Fruit fly (Drosophila melanogaster) whole organism, embryonic: ENCODE results near the gene CG1628.

Source experiments
- ATbp ChIP-seq: fragments of 200-800 bp; sonication (Bioruptor generic); optimal IDR thresholded peaks from 2 replicates; lab custom pipeline; 2017; ENCODE audit warnings: missing biosample characterization, mild to moderate bottlenecking, missing genetic modification characterization, missing genetic modification reagents
- Atf3 ChIP-seq: fragments of 200-800 bp; sonication (Bioruptor generic); optimal IDR thresholded peaks from 3 replicates; lab custom pipeline; 2016; ENCODE audit warnings: missing biosample characterization, missing genetic modification characterization
- BtbVII ChIP-seq: fragments of 200-800 bp; sonication (Bioruptor generic); optimal IDR thresholded peaks from 3 replicates; lab custom pipeline; 2017; ENCODE audit warnings: missing biosample characterization, mild to moderate bottlenecking, missing genetic modification characterization
- CG10321 ChIP-seq: fragments of 200-800 bp; sonication (Bioruptor generic); IDR thresholded peaks from 2 replicates; pipeline ENCODE4 v1.3.6; 2022; ENCODE audit warnings: missing biosample characterization, missing genetic modification characterization
- CG10543 ChIP-seq: fragments of 200-800 bp; sonication (Bioruptor generic); optimal IDR thresholded peaks from 3 replicates; lab custom pipeline; 2017; ENCODE audit warnings: missing biosample characterization, mild to moderate bottlenecking, missing genetic modification characterization, moderate library complexity
- CG11456 ChIP-seq: fragments of 200-800 bp; sonication (Bioruptor generic); IDR thresholded peaks from 3 replicates; pipeline ENCODE4 v1.3.6; 2022; ENCODE audit warnings: missing biosample characterization, missing genetic modification characterization
- CG13424 ChIP-seq: fragments of 200-800 bp; sonication (Bioruptor generic); optimal IDR thresholded peaks from 2 replicates; lab custom pipeline; 2019; ENCODE audit warnings: missing biosample characterization, mild to moderate bottlenecking, missing genetic modification characterization, moderate library complexity
- CG13775 ChIP-seq: fragments of 200-800 bp; sonication (Bioruptor generic); optimal IDR thresholded peaks from 3 replicates; lab custom pipeline; 2017; ENCODE audit warnings: missing biosample characterization, mild to moderate bottlenecking, missing genetic modification characterization
- CG14860 ChIP-seq: fragments of 200-800 bp; sonication (Bioruptor generic); IDR thresholded peaks from 3 replicates; pipeline ENCODE4 v1.3.6; 2022; ENCODE audit warnings: missing biosample characterization, missing genetic modification characterization; ENCODE audit not compliant: partially characterized antibody
- CG15514 ChIP-seq: fragments of 200-800 bp; sonication (Bioruptor generic); optimal IDR thresholded peaks from 3 replicates; lab custom pipeline; 2017; ENCODE audit warnings: missing biosample characterization, missing genetic modification characterization, mild to moderate bottlenecking, moderate library complexity, missing genetic modification reagents
- CG17612 ChIP-seq: fragments of 200-800 bp; sonication (Bioruptor generic); IDR thresholded peaks from 2 replicates; pipeline ENCODE4 v1.3.6; 2022; ENCODE audit warnings: missing biosample characterization, missing genetic modification characterization
- CG18262 ChIP-seq: fragments of 200-800 bp; optimal IDR thresholded peaks from 3 replicates; lab custom pipeline; 2019; ENCODE audit warnings: missing biosample characterization, mild to moderate bottlenecking, missing genetic modification characterization, moderate library complexity
- CG31388 ChIP-seq: fragments of 200-800 bp; sonication (Bioruptor generic); optimal IDR thresholded peaks from 2 replicates; lab custom pipeline; 2016; ENCODE audit warnings: missing biosample characterization, missing genetic modification characterization
- CG32532 ChIP-seq: fragments of 200-800 bp; sonication (Bioruptor generic); IDR thresholded peaks from 2 replicates; pipeline ENCODE4 v1.3.6; 2022; ENCODE audit warnings: missing biosample characterization, missing genetic modification characterization
- CG32772 ChIP-seq: fragments of 200-800 bp; sonication (Bioruptor generic); IDR thresholded peaks from 2 replicates; pipeline ENCODE4 v1.3.6; 2022; ENCODE audit warnings: missing biosample characterization, missing genetic modification characterization
- CG3726 ChIP-seq: fragments of 200-800 bp; sonication (Bioruptor generic); IDR thresholded peaks from 3 replicates; pipeline ENCODE4, ENCODE4 v1.3.6; 2022; ENCODE audit warnings: missing biosample characterization, missing genetic modification characterization
- CG3847 ChIP-seq: fragments of 200-800 bp; sonication (Bioruptor generic); IDR thresholded peaks from 2 replicates; pipeline ENCODE4 v1.3.6; 2022; ENCODE audit warnings: missing biosample characterization, missing genetic modification characterization
- CG6765 ChIP-seq: fragments of 200-800 bp; sonication (Bioruptor generic); optimal IDR thresholded peaks from 3 replicates; lab custom pipeline; 2017; ENCODE audit warnings: missing biosample characterization, mild to moderate bottlenecking, missing genetic modification characterization
- CG8290 ChIP-seq, 3 experiments: fragments of 200-800 bp; sonication (Bioruptor generic); optimal IDR thresholded peaks; 2 replicates each; lab custom pipeline; 2016 to 2019; ENCODE audit warnings: missing biosample characterization in 3 of 3, missing genetic modification characterization in 3 of 3, mild to moderate bottlenecking in 2 of 3, moderate library complexity in 1 of 3
- CG8944 ChIP-seq: fragments of 200-800 bp; sonication (Bioruptor generic); optimal IDR thresholded peaks from 3 replicates; lab custom pipeline; 2016; ENCODE audit warnings: missing biosample characterization, missing genetic modification characterization
- Chrac-16 ChIP-seq: fragments of 200-800 bp; sonication (Bioruptor generic); optimal IDR thresholded peaks from 3 replicates; lab custom pipeline; 2016; ENCODE audit warnings: missing biosample characterization, missing genetic modification characterization
- CoRest ChIP-seq: fragments of 200-800 bp; sonication (Bioruptor generic); optimal IDR thresholded peaks from 3 replicates; lab custom pipeline; 2018; ENCODE audit warnings: missing biosample characterization, mild to moderate bottlenecking, missing genetic modification characterization, moderate library complexity
- D ChIP-seq, 2 experiments: fragments of 200-800 bp in 1 of 2; fragments of >200 bp in 1 of 2; sonication (Bioruptor generic) in 1 of 2; optimal IDR thresholded peaks; 2 replicates in 1 of 2; 3 replicates in 1 of 2; lab custom pipeline; 2017; ENCODE audit warnings: mild to moderate bottlenecking in 1 of 2, missing biosample characterization in 1 of 2, missing genetic modification characterization in 1 of 2, missing genetic modification reagents in 1 of 2
- Dek ChIP-seq: fragments of 200-800 bp; sonication (Bioruptor generic); optimal IDR thresholded peaks from 3 replicates; lab custom pipeline; 2019; ENCODE audit warnings: missing biosample characterization, mild to moderate bottlenecking, missing genetic modification characterization, moderate library complexity
- Dll ChIP-seq: fragments of 200-800 bp; sonication (Bioruptor generic); IDR thresholded peaks from 4 replicates; pipeline ENCODE4 v1.3.6; 2022; ENCODE audit warnings: missing biosample characterization, missing genetic modification characterization; ENCODE audit not compliant: partially characterized antibody
- Dref ChIP-seq: fragments of 200-800 bp; sonication (Bioruptor generic); IDR thresholded peaks from 2 replicates; pipeline ENCODE4 v1.3.6; 2022; ENCODE audit warnings: missing biosample characterization, missing genetic modification characterization
- H2.0 ChIP-seq: fragments of 200-800 bp; sonication (Bioruptor generic); IDR thresholded peaks from 2 replicates; pipeline ENCODE4 v1.3.6; 2022; ENCODE audit warnings: missing biosample characterization, missing genetic modification characterization
- Hr39 ChIP-seq: fragments of >200 bp; optimal IDR thresholded peaks from 2 replicates; lab custom pipeline; 2017
- Meics ChIP-seq: fragments of 200-800 bp; sonication (Bioruptor generic); optimal IDR thresholded peaks from 2 replicates; lab custom pipeline; 2017; ENCODE audit warnings: missing biosample characterization, mild to moderate bottlenecking, missing genetic modification characterization
- Six4 ChIP-seq: fragments of 200-800 bp; sonication (Bioruptor generic); optimal IDR thresholded peaks from 2 replicates; lab custom pipeline; 2016; ENCODE audit warnings: missing biosample characterization, missing genetic modification characterization
- Ssrp ChIP-seq: fragments of 200-800 bp; sonication (Bioruptor generic); optimal IDR thresholded peaks from 2 replicates; lab custom pipeline; 2018; ENCODE audit warnings: missing biosample characterization, mild to moderate bottlenecking, missing genetic modification characterization, moderate library complexity
- amos ChIP-seq: fragments of 200-800 bp; sonication (Bioruptor generic); IDR thresholded peaks from 2 replicates; pipeline ENCODE4 v1.3.6; 2022; ENCODE audit warnings: missing biosample characterization, missing genetic modification characterization; ENCODE audit not compliant: partially characterized antibody
- ato ChIP-seq: fragments of 200-800 bp; sonication (Bioruptor generic); IDR thresholded peaks from 2 replicates; pipeline ENCODE4 v1.3.6; 2022; ENCODE audit warnings: missing biosample characterization, missing genetic modification characterization; ENCODE audit not compliant: partially characterized antibody
- cg ChIP-seq: fragments of 200-800 bp; sonication (Bioruptor generic); optimal IDR thresholded peaks from 3 replicates; lab custom pipeline; 2019; ENCODE audit warnings: missing biosample characterization, mild to moderate bottlenecking, missing genetic modification characterization, moderate library complexity
- chm ChIP-seq: fragments of 200-800 bp; sonication (Bioruptor generic); IDR thresholded peaks from 2 replicates; pipeline ENCODE4 v1.3.6; 2022; ENCODE audit warnings: missing biosample characterization, missing genetic modification characterization
- chn ChIP-seq: fragments of 200-800 bp; sonication (Bioruptor generic); optimal IDR thresholded peaks from 2 replicates; lab custom pipeline; 2016; ENCODE audit warnings: missing biosample characterization, missing genetic modification characterization
- dimm ChIP-seq: fragments of 200-800 bp; sonication (Bioruptor generic); IDR thresholded peaks from 2 replicates; pipeline ENCODE4 v1.3.6; 2022; ENCODE audit warnings: missing biosample characterization, missing genetic modification characterization
- dysf ChIP-seq: fragments of 200-800 bp; sonication (Bioruptor generic); IDR thresholded peaks from 3 replicates; pipeline ENCODE4 v1.3.6; 2022; ENCODE audit warnings: missing biosample characterization, missing genetic modification characterization
- fru ChIP-seq: fragments of >200 bp; optimal IDR thresholded peaks from 2 replicates; lab custom pipeline; 2017
- gt ChIP-seq: fragments of 200-800 bp; sonication (Bioruptor generic); IDR thresholded peaks from 2 replicates; pipeline ENCODE4 v1.3.6; 2022; ENCODE audit warnings: missing biosample characterization, missing genetic modification characterization
- lab ChIP-seq: fragments of 200-800 bp; sonication (Bioruptor generic); optimal IDR thresholded peaks from 3 replicates; lab custom pipeline; 2017; ENCODE audit warnings: missing biosample characterization, missing genetic modification characterization, mild to moderate bottlenecking, moderate library complexity, missing genetic modification reagents
- nau ChIP-seq: fragments of 200-800 bp; sonication (Bioruptor generic); optimal IDR thresholded peaks from 3 replicates; lab custom pipeline; 2017; ENCODE audit warnings: missing biosample characterization, mild to moderate bottlenecking, missing genetic modification characterization, missing genetic modification reagents
- onecut ChIP-seq: fragments of 200-800 bp; sonication (Bioruptor generic); IDR thresholded peaks from 2 replicates; pipeline ENCODE4 v1.3.6; 2022; ENCODE audit warnings: missing biosample characterization, missing genetic modification characterization
- pfk ChIP-seq: fragments of 200-800 bp; sonication (Bioruptor generic); optimal IDR thresholded peaks from 2 replicates; lab custom pipeline; 2018; ENCODE audit warnings: missing biosample characterization, mild to moderate bottlenecking, missing genetic modification characterization, moderate library complexity
- pros ChIP-seq: fragments of 200-800 bp; sonication (Bioruptor generic); optimal IDR thresholded peaks from 3 replicates; lab custom pipeline; 2019; ENCODE audit warnings: missing biosample characterization, mild to moderate bottlenecking, missing genetic modification characterization, moderate library complexity
- ranshi ChIP-seq: fragments of 200-800 bp; sonication (Bioruptor generic); IDR thresholded peaks from 2 replicates; pipeline ENCODE4 v1.3.6; 2022; ENCODE audit warnings: missing biosample characterization, missing genetic modification characterization
- row ChIP-seq: fragments of 200-800 bp; sonication (Bioruptor generic); IDR thresholded peaks from 3 replicates; pipeline ENCODE4 v1.3.6; 2022; ENCODE audit warnings: missing biosample characterization, missing genetic modification characterization
- sens ChIP-seq: fragments of 200-800 bp; sonication (Bioruptor generic); peaks from one replicate; lab custom pipeline; 2016; ENCODE audit warnings: missing biosample characterization, missing genetic modification characterization
- tap ChIP-seq: fragments of 200-800 bp; optimal IDR thresholded peaks from 3 replicates; lab custom pipeline; 2019; ENCODE audit warnings: missing biosample characterization, mild to moderate bottlenecking, missing genetic modification characterization, moderate library complexity
- tgo ChIP-seq: fragments of 200-800 bp; sonication (Bioruptor generic); IDR thresholded peaks from 3 replicates; pipeline ENCODE4 v1.3.6; 2022; ENCODE audit warnings: missing biosample characterization, missing genetic modification characterization
- tll ChIP-seq, 2 experiments: fragments of 200-800 bp in 1 of 2; fragments of >200 bp in 1 of 2; sonication (Bioruptor generic) in 1 of 2; optimal IDR thresholded peaks; 2 replicates each; lab custom pipeline; 2017 to 2019; ENCODE audit warnings: missing biosample characterization in 2 of 2, missing genetic modification characterization in 2 of 2, mild to moderate bottlenecking in 1 of 2, moderate library complexity in 1 of 2
- vnd ChIP-seq: fragments of 200-800 bp; sonication (Bioruptor generic); IDR thresholded peaks from 3 replicates; pipeline ENCODE4 v1.3.6; 2022; ENCODE audit warnings: missing biosample characterization, missing genetic modification characterization; ENCODE audit not compliant: partially characterized antibody
- z ChIP-seq: fragments of 200-800 bp; sonication (Bioruptor generic); IDR thresholded peaks from 3 replicates; pipeline ENCODE4 v1.3.6; 2022; ENCODE audit warnings: missing biosample characterization, missing genetic modification characterization

CG1628 gene

DNA sequence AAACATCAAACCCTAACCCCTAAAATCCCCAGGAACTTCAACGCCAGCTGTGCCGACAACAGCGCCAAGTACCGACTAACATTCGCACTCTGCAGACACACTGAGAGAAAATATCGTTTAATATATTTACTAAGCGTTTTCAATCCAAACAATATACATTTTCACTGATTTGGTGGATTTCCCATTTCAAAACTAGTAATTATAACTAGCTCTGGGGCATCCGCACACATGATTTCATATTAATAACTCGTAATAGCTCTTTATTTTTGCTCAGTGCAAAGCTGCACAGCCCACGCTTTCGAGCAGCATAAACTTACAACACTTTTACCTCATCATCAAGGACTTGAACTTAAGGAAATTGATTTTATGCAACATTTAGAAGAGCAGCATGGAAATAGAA, 38.4 kb downstream of the CG1628 start (continued):
- TF ChIP-seq pfk (GFP tag; lab: Kevin White, UChicago) = no peak
- TF ChIP-seq Meics = no peak
- no peak for TF ChIP-seq ATbp (GFP tag; lab: Kevin White, UChicago)
- no peak for TF ChIP-seq D (optimal IDR thresholded peaks at IDR 0.05; lab: Kevin White, UChicago)
- TF ChIP-seq D (GFP tag; optimal IDR thresholded peaks at IDR 0.05; lab: Kevin White, UChicago) = no peak
- no peak for TF ChIP-seq tap (tag; lab: Kevin White, UChicago)
- no peak for TF ChIP-seq fru (lab: Kevin White, UChicago)
- TF ChIP-seq CG6765 = no peak
- no peak for TF ChIP-seq onecut
- no peak for TF ChIP-seq ato (GFP tag; lab: Robert Waterston, UW)
- TF ChIP-seq tgo (GFP tag; lab: Robert Waterston, UW) = 0 out of 3 replicates have a peak, but pooled peaks have one; percentile 37
- peak; percentile 41 for TF ChIP-seq lab (GFP tag; lab: Kevin White, UChicago)
- no peak for TF ChIP-seq dimm
- TF ChIP-seq gt = no peak
- no peak for TF ChIP-seq CG14860 (GFP tag; lab: Robert Waterston, UW)
- no peak for TF ChIP-seq CG31388 (GFP tag; lab: Kevin White, UChicago)
- no peak for TF ChIP-seq z (GFP tag; lab: Robert Waterston, UW)
- peak; percentile 20; the same call in 1 of the 2 replicates for TF ChIP-seq CG32532
- TF ChIP-seq vnd = no peak
- TF ChIP-seq CG8290 (GFP tag; optimal IDR thresholded peaks at IDR 0.05; lab: Kevin White, UChicago) = no peak
- TF ChIP-seq CG8290 (tag; optimal IDR thresholded peaks at IDR 0.05; lab: Kevin White, UChicago) = peak in 1 of 2 experiments; percentile 32
- no peak for TF ChIP-seq tll (GFP tag; optimal IDR thresholded peaks at IDR 0.05; lab: Kevin White, UChicago)
- TF ChIP-seq Six4 (GFP tag; lab: Kevin White, UChicago) = no peak
- no peak for TF ChIP-seq CG10321 (GFP tag; lab: Robert Waterston, UW)
- no peak for TF ChIP-seq CG11456 (GFP tag; lab: Robert Waterston, UW)
- TF ChIP-seq chm = no peak
- no peak for TF ChIP-seq Dll (GFP tag; lab: Robert Waterston, UW)
- no peak for TF ChIP-seq Hr39
- no peak for TF ChIP-seq CG8944
- no peak for TF ChIP-seq ranshi
- peak; percentile 1 for TF ChIP-seq CG13424 (tag; lab: Kevin White, UChicago)
- peak; percentile 64 for TF ChIP-seq dysf (GFP tag; lab: Robert Waterston, UW)
- peak; percentile 19; the same call in 1 of the 2 replicates for TF ChIP-seq CG32772 (GFP tag; lab: Robert Waterston, UW)
- TF ChIP-seq amos (GFP tag; lab: Robert Waterston, UW) = no peak
- TF ChIP-seq pros (GFP tag; lab: Kevin White, UChicago) = no peak
- TF ChIP-seq H2.0 = no peak
- TF ChIP-seq CG3847 (GFP tag; lab: Robert Waterston, UW) = no peak

DNA sequence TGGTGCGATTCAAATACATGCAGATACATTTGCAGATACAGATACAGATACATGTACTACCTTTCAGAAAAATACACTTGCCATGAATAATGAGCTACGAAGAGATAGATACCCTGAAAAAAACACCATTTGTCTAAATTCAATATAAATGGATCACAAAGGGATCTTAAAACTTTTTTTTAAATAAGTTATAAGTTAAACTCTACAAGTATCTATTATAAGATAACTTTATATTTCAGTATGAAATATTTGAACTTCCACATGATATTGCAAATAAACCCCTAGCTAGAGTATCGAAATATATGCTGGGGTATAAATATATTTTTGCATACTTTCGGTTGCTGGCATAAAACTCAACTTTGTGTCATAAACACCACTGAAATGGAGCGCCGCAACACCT, 41.1 kb downstream of the CG1628 start:
- TF ChIP-seq CG18262 (tag; lab: Kevin White, UChicago) (peak; percentile 54), cg (GFP tag; lab: Kevin White, UChicago) (peak; percentile 30), Atf3 (GFP tag; lab: Kevin White, UChicago) (no peak), row (GFP tag; lab: Robert Waterston, UW) (peak; percentile 80), CG17612 (no peak), sens (GFP tag; lab: Kevin White, UChicago) (peak; percentile 9), Dek (peak; percentile 65), nau (peak; percentile 44), Chrac-16 (GFP tag; lab: Kevin White, UChicago) (peak; percentile 28), CG13775 (GFP tag; lab: Kevin White, UChicago) (peak; percentile 10), CG15514 (GFP tag; lab: Kevin White, UChicago) (no peak), CG10543 (GFP tag; lab: Kevin White, UChicago) (no peak), CoRest (peak; percentile 69), BtbVII (GFP tag; lab: Kevin White, UChicago) (peak; percentile 11), Ssrp (tag; lab: Kevin White, UChicago) (peak; percentile 56), CG3726 (GFP tag; lab: Robert Waterston, UW) (no peak), Dref (GFP tag; lab: Robert Waterston, UW) (no peak), chn (GFP tag; lab: Kevin White, UChicago) (no peak)
